Fruit fly (Drosophila melanogaster): ENCODE measurements around the gene toc.

- TF ChIP-seq Sin3A (optimal IDR thresholded peaks at IDR 0.05) (no peak), psq (optimal IDR thresholded peaks at IDR 0.05) (no peak), insv (optimal IDR thresholded peaks at IDR 0.05) (no peak)
Measured at dm6 chr2L:3152696-3153613, 8.4 kb upstream of the toc start.

All from Kc167 (cell line).